Worm (Caenorhabditis elegans) whole organism, midembryonic: ENCODE data around the gene K01D12.20.

Experiments used
- T22C8.4 ChIP-seq: fragments of 200-800 bp; sonication (Bioruptor generic); IDR thresholded peaks from 2 replicates; pipeline ENCODE4 v1.3.6; 2022; ENCODE audit warnings: missing genetic modification characterization, missing compliant biosample characterization
- cog-1 ChIP-seq: sonication (generic microtip); optimal IDR thresholded peaks from 2 replicates; lab custom pipeline; 2016; ENCODE audit warnings: missing genetic modification characterization, missing compliant biosample characterization
- flt-1 ChIP-seq: fragments of 200-800 bp; sonication (Bioruptor generic); IDR thresholded peaks from 2 replicates; pipeline ENCODE4 v1.3.6; 2022; ENCODE audit warnings: missing genetic modification characterization, missing compliant biosample characterization
- klf-2 ChIP-seq: fragments of 200-800 bp; sonication (Bioruptor generic); conservative IDR thresholded peaks from 2 replicates; pipeline ENCODE4 v1.3.6; 2022; ENCODE audit warnings: missing genetic modification reagents, missing genetic modification characterization, missing compliant biosample characterization
- med-1 ChIP-seq: sonication (generic microtip); optimal IDR thresholded peaks from 2 replicates; lab custom pipeline; 2017; ENCODE audit warnings: missing genetic modification characterization, mild to moderate bottlenecking, missing compliant biosample characterization, antibody characterized with exemption, missing genetic modification reagents; ENCODE audit not compliant: insufficient read depth
- ref-1 ChIP-seq: fragments of 200-800 bp; sonication (Bioruptor generic); conservative IDR thresholded peaks from 2 replicates; pipeline ENCODE4 v1.3.6; 2022; ENCODE audit warnings: missing genetic modification reagents, missing genetic modification characterization, missing compliant biosample characterization
- tab-1 ChIP-seq: fragments of 200-800 bp; sonication (Bioruptor generic); IDR thresholded peaks from 2 replicates; pipeline ENCODE4 v1.3.6; 2022; ENCODE audit warnings: missing genetic modification characterization, missing compliant biosample characterization
- ztf-23 ChIP-seq: fragments of 200-800 bp; sonication (Bioruptor generic); IDR thresholded peaks from 2 replicates; pipeline ENCODE4 v1.3.6; 2022; ENCODE audit warnings: missing genetic modification reagents, missing genetic modification characterization, missing compliant biosample characterization
- ztf-29 ChIP-seq: fragments of 200-800 bp; sonication (Bioruptor generic); IDR thresholded peaks from 2 replicates; pipeline ENCODE4 v1.3.6; 2022; ENCODE audit warnings: missing genetic modification reagents, missing genetic modification characterization, missing compliant biosample characterization

Gene K01D12.20

DNA sequence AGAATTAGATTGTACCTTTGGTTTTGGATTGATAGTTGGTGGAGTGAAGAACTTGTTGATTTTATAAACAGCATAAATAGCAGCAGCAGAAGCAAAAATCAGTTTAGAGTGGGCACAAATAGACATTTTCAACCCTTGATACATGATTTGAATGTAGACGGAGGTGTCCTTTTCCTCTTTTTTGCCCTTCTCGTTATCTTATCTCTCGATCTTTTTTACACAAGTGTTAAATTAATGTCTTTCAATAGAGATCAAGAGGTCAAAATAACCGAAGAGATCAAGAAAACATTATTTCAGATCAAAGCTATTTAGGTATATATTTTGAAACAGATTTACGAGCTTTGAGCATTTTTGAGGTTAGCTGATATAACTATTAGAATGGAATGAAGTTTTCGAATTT, 11.3 kb upstream of the K01D12.20 start, which contains the start of gene cdr-7:
Gene cdr-7, minus strand, starts transcription at position 205 of the 400 bp plus-strand sequence.
- TF ChIP-seq cog-1 (tag; lab: Kevin White, UChicago) (no peak), tab-1 (GFP tag; lab: Robert Waterston, UW) (no peak), ztf-23 (GFP tag; lab: Robert Waterston, UW) (no peak), klf-2 (GFP tag; lab: Robert Waterston, UW) (no peak)

DNA sequence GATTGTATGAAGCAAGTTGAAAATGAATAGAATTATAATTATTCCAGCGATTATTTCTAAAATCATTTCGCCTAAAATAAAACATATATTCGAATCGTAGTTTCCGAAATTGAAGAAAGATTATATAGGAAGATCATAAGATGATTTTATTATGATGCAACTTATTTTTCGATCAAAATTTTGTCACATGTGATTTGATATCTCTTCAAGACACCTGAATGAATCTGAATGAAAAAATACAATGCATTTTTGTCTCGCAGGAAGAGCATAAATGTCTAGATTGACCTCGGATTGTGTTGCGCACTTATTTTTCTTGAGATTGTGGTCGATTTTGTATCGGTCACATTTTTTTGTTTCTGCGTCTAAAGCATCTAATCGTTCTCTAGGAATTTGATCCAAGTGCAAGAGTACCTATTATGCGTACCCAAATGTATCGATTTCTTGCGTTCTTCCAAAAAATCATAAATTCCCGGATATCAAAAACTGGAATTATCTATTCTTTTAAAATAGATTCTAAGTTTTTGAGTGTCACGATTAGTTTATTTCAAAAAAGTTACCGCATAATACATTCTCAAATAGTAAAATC, 9.9 kb upstream of the K01D12.20 start, which contains the start of gene hrg-2:
Gene hrg-2, minus strand, starts transcription at position 98 of the 586 bp plus-strand sequence.
- TF ChIP-seq T22C8.4 (no peak), ztf-29 (GFP tag; lab: Robert Waterston, UW) (no peak), klf-2 (GFP tag; lab: Robert Waterston, UW) (no peak), flt-1 (GFP tag; lab: Robert Waterston, UW) (no peak), ref-1 (GFP tag; lab: Robert Waterston, UW) (no peak), ztf-23 (GFP tag; lab: Robert Waterston, UW) (no peak), cog-1 (tag; lab: Kevin White, UChicago) (no peak), med-1 (GFP tag; lab: Kevin White, UChicago) (no peak), tab-1 (GFP tag; lab: Robert Waterston, UW) (no peak)

DNA sequence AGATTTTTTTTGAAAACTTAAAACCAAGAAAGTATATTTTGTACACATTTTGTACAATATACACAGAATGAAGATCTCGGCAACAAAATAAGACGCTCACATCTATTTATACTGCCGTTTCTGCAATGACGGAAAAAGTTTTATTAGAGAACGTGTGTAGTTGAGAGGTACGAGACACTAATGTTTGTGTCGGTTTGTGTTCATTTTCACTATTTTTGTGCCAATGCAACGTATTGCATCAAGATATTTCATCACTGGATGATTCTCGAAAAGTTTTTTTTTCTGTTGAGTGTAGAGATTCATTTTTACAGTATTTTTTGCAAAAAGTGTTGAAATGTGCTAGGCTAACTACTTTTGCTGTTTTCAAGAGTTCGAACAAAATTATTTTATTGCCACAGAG, 8.4 kb upstream of the K01D12.20 start:
- TF ChIP-seq klf-2 (GFP tag; lab: Robert Waterston, UW) (no peak), T22C8.4 (no peak), med-1 (GFP tag; lab: Kevin White, UChicago) (no peak), ztf-23 (GFP tag; lab: Robert Waterston, UW) (no peak), ztf-29 (GFP tag; lab: Robert Waterston, UW) (no peak), tab-1 (GFP tag; lab: Robert Waterston, UW) (no peak), ref-1 (GFP tag; lab: Robert Waterston, UW) (no peak), flt-1 (GFP tag; lab: Robert Waterston, UW) (no peak), cog-1 (tag; lab: Kevin White, UChicago) (no peak)

DNA sequence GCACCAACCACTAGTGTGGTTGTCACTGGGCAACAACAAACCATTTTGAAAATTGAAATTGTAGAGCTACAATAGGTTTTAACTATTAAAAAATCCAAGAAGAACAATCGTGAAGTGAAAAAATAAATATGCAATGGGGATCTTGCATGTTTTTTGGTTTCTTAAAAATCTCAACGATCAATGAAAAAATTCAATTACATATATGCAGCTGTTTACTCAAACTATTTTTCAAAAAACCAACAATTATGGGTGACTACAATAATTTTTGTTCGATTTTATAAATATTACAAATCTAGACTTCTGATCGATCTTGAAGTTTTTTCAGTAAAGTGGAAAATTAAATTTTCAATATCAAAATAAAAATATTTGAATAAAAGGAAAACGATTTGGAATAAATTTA, 7.9 kb upstream of the K01D12.20 start, which contains the start of gene cdr-4:
Gene cdr-4, minus strand, starts transcription at position 101 of the 400 bp plus-strand sequence.
- TF ChIP-seq flt-1 (GFP tag; lab: Robert Waterston, UW) (no peak), klf-2 (GFP tag; lab: Robert Waterston, UW) (no peak), ztf-23 (GFP tag; lab: Robert Waterston, UW) (no peak), ref-1 (GFP tag; lab: Robert Waterston, UW) (no peak), tab-1 (GFP tag; lab: Robert Waterston, UW) (no peak), med-1 (GFP tag; lab: Kevin White, UChicago) (no peak), T22C8.4 (no peak), cog-1 (tag; lab: Kevin White, UChicago) (no peak), ztf-29 (GFP tag; lab: Robert Waterston, UW) (no peak)

DNA sequence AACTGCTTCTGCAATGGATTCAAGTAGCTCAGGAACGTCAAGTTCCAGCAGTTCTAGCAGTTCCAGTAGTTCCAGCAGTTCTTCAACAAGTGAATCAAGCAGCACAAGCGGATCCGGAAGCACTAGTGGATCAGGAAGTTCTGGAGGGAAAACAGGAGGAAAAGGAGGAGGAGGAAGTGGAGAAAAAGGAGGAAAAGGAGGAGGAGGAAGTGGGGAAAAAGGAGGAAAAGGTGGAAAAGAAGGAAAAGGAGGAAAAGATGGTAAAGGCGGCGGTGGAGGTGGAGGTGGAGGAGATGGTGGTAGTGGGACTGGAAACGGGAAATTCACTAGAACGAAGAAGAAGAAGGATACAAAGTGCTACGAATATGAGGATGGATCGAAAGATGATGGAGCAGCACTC, 5.9 kb upstream of the K01D12.20 start:
- TF ChIP-seq med-1 (GFP tag; lab: Kevin White, UChicago) = no peak
- TF ChIP-seq cog-1 (tag; lab: Kevin White, UChicago) = no peak
- 0 out of 2 replicates have a peak, but pooled peaks have one; percentile 14 for TF ChIP-seq klf-2 (GFP tag; lab: Robert Waterston, UW)

DNA sequence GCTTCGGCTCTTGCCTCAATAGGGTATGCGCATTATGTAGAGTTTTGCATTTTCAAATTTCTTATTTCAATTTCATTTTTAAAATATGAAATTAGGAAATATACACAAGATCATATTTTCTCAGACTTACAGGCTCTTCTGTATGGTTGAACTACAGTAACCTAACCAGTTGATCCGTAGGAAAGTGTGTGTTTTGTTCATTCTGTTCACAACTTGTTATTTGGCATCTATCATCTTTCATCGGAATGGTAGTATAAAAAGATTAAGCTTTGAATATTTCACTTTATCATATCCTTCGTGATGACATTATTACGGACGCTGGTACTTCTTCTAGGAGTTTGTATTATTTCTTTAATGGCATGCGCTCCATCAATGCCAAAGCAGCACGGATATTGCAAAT, 5.3 kb upstream of the K01D12.20 start, which contains the start of gene K01D12.10:
Gene K01D12.10, plus strand, starts transcription at position 301 of the 400 bp plus-strand sequence.
- TF ChIP-seq flt-1 (GFP tag; lab: Robert Waterston, UW) = no peak
- TF ChIP-seq med-1 (GFP tag; lab: Kevin White, UChicago) = no peak
- no peak for TF ChIP-seq tab-1 (GFP tag; lab: Robert Waterston, UW)
- TF ChIP-seq klf-2 (GFP tag; lab: Robert Waterston, UW) = no peak
- TF ChIP-seq ztf-23 (GFP tag; lab: Robert Waterston, UW) = no peak
- TF ChIP-seq cog-1 (tag; lab: Kevin White, UChicago) = no peak
- no peak for TF ChIP-seq ztf-29 (GFP tag; lab: Robert Waterston, UW)
- no peak for TF ChIP-seq T22C8.4
- no peak for TF ChIP-seq ref-1 (GFP tag; lab: Robert Waterston, UW)

DNA sequence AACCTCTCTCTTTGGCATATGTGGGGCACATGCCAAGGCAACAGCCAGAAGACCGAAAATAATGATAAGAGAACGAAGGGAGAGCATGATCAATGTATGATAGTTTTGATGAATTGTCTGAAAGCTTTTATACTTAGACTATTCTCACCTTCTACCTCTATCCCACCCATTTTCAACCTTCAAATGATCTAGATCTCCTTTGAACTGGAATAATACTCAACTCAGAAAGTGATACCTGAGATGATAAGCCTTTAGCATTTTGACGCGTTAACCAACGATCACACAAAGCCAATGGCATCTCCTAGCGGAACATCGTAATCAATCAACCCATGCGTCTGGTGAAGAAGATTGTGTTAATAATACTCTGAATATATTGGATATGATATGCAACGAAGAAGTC, 3.9 kb upstream of the K01D12.20 start, which contains the start of gene K01D12.9:
Gene K01D12.9, minus strand, starts transcription at position 101 of the 400 bp plus-strand sequence.
- no peak for TF ChIP-seq klf-2 (GFP tag; lab: Robert Waterston, UW)
- no peak for TF ChIP-seq T22C8.4
- TF ChIP-seq ztf-23 (GFP tag; lab: Robert Waterston, UW) = no peak
- no peak for TF ChIP-seq tab-1 (GFP tag; lab: Robert Waterston, UW)
- no peak for TF ChIP-seq ztf-29 (GFP tag; lab: Robert Waterston, UW)
- TF ChIP-seq med-1 (GFP tag; lab: Kevin White, UChicago) = no peak

DNA sequence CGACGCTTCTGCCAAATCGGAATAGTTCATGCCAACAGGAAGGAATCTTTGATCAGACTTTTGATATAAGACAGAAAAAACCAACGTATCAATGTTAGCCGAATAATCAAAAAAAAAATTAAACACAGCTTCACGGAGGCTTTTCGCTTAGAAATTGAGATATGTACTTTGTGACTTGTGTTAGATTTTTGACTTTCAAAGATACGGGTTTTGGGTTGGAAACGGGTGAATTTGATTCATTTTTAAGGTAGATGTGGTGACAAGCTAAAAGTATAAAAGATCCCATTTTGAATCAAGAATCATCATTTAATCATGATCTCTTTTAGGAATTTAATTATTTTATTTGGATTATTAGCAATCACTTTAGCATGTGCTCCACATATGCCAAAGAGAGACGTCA, 1.7 kb upstream of the K01D12.20 start, which contains the start of gene K01D12.8:
Gene K01D12.8, plus strand, starts transcription at position 301 of the 400 bp plus-strand sequence.
- TF ChIP-seq tab-1 (GFP tag; lab: Robert Waterston, UW) (no peak), cog-1 (tag; lab: Kevin White, UChicago) (no peak), ztf-23 (GFP tag; lab: Robert Waterston, UW) (no peak), klf-2 (GFP tag; lab: Robert Waterston, UW) (no peak), med-1 (GFP tag; lab: Kevin White, UChicago) (no peak), ztf-29 (GFP tag; lab: Robert Waterston, UW) (no peak), T22C8.4 (no peak), flt-1 (GFP tag; lab: Robert Waterston, UW) (no peak)

DNA sequence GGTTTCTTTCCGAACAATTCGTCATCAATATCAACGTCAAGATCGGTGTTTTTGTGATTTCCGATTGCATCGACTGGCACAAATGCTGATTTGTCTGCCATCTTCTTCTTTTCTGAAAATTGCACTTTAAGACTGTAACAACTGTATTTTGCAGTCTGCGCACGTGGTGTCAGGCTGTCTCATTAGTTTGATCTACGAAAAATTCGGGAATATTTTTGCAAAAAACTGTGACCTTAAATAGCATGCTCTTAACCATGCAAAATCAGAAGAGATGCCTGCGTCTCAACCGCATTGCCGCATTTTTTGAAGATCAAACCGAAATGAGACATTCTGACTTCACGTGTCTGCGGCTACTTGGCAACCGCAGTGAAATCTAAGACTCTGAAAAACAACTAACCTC, 769 bp upstream of the K01D12.20 start, which contains the start of gene K01D12.7:
Gene K01D12.7, minus strand, starts transcription at position 101 of the 400 bp plus-strand sequence.
- TF ChIP-seq flt-1 (GFP tag; lab: Robert Waterston, UW) (no peak), ztf-23 (GFP tag; lab: Robert Waterston, UW) (no peak), ztf-29 (GFP tag; lab: Robert Waterston, UW) (no peak), tab-1 (GFP tag; lab: Robert Waterston, UW) (no peak), T22C8.4 (no peak)
